Worm (Caenorhabditis elegans): Measurements from ENCODE around the gene aat-7.

DNA sequence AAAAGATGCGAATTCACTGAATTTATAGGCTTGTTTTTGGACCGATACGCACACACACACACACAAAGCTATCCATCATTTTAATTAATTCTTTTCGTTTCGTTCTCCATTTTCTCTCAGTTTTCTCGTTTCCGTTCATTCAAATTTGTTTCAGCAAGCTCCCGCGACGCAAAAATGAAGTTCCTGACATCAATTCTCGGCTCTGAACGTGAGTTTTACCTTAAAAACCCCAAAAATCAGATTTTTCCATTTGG, 51.6 kb downstream of the aat-7 start, which contains the start of gene Y51H7C.3:
- TF ChIP-seq elt-3 (tag; optimal IDR thresholded peaks at IDR 0.05) = no peak
- no peak for TF ChIP-seq ztf-11 (tag; optimal IDR thresholded peaks at IDR 0.05)
- no peak for TF ChIP-seq drap-1 (GFP tag; optimal IDR thresholded peaks at IDR 0.05)
- no peak for TF ChIP-seq mab-5 (tag; optimal IDR thresholded peaks at IDR 0.05)

Data from whole organism, mixed stage, embryonic.